Worm (Caenorhabditis elegans): ENCODE data around the gene srh-8.

The srh-8 gene

DNA sequence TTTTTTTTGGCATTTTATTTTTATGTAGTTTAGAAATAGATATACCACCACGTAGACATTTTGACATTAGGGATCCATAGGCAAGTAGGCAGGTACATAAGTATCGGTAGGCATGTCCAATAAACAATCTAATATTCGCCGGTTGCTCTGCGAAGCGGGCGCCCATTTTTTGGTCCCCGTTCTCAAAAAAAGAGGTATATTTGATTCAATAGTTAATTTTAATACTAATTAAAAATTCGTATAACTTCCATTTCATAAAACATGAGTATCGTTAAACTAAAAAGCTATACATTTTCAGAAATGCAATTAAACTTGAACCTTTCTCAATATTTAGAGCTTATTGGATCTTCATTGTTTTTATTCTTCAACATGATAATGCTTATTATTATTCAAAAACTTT, 28.4 kb upstream of the srh-8 start, which contains the start of gene str-83:
str-83 (plus strand) TSS at position 301 of the 400 bp plus-strand sequence.
- no peak for TF ChIP-seq rec-8 (tag; optimal IDR thresholded peaks at IDR 0.05)
- TF ChIP-seq bed-2 (GFP tag; IDR thresholded peaks at IDR 0.05), result no peak
- TF ChIP-seq madf-6 (GFP tag; IDR thresholded peaks at IDR 0.05), result no peak
- TF ChIP-seq lin-26 (GFP tag; IDR thresholded peaks at IDR 0.05), result no peak
- no peak for TF ChIP-seq hlh-26 (GFP tag; conservative IDR thresholded peaks at IDR 0.05)
- no peak for TF ChIP-seq atf-7 (tag; optimal IDR thresholded peaks at IDR 0.05)
- TF ChIP-seq let-607 (tag; optimal IDR thresholded peaks at IDR 0.05), result no peak
- TF ChIP-seq ceh-40 (GFP tag; IDR thresholded peaks at IDR 0.05), result no peak
- no peak for TF ChIP-seq hsf-1 (GFP tag; IDR thresholded peaks at IDR 0.05)
- TF ChIP-seq snpc-1.1 (tag; optimal IDR thresholded peaks at IDR 0.05; ENCODE audit: insufficient read depth), result no peak
- no peak for TF ChIP-seq madf-8 (GFP tag; conservative IDR thresholded peaks at IDR 0.05)
- no peak for TF ChIP-seq ztf-26 (tag; optimal IDR thresholded peaks at IDR 0.05)
- no peak for TF ChIP-seq xnd-1 (tag; optimal IDR thresholded peaks at IDR 0.05)
- TF ChIP-seq ztf-3 (GFP tag; optimal IDR thresholded peaks at IDR 0.05), result no peak
- no peak for TF ChIP-seq K11D2.4 (GFP tag; IDR thresholded peaks at IDR 0.05)
- TF ChIP-seq somi-1 (GFP tag; optimal IDR thresholded peaks at IDR 0.05), result no peak
- no peak for TF ChIP-seq ceh-58 (GFP tag; IDR thresholded peaks at IDR 0.05)
- TF ChIP-seq F33H1.4 (GFP tag; IDR thresholded peaks at IDR 0.05), result no peak
- TF ChIP-seq nhr-179 (tag; optimal IDR thresholded peaks at IDR 0.05), result no peak
- no peak for TF ChIP-seq attf-3 (GFP tag; conservative IDR thresholded peaks at IDR 0.05)

- TF ChIP-seq bed-1 (GFP tag; IDR thresholded peaks at IDR 0.05) (no peak), F49E8.2 (tag; optimal IDR thresholded peaks at IDR 0.05; ENCODE audit: insufficient read depth) (no peak), C06A6.2 (GFP tag; conservative IDR thresholded peaks at IDR 0.05) (no peak), Y53G8AR.9 (GFP tag; conservative IDR thresholded peaks at IDR 0.05) (no peak), hsf-1 (GFP tag; IDR thresholded peaks at IDR 0.05) (no peak), lin-35 (GFP tag; optimal IDR thresholded peaks at IDR 0.05) (no peak), F22D6.2 (tag; optimal IDR thresholded peaks at IDR 0.05) (no peak), madf-6 (GFP tag; IDR thresholded peaks at IDR 0.05) (no peak), egl-44 (GFP tag; IDR thresholded peaks at IDR 0.05) (no peak), atf-7 (tag; optimal IDR thresholded peaks at IDR 0.05) (no peak), ceh-58 (GFP tag; IDR thresholded peaks at IDR 0.05) (no peak), madf-3 (GFP tag; IDR thresholded peaks at IDR 0.05) (no peak)
Observed at ce11 chrV:3979053-3979452, 26.3 kb upstream of the srh-8 start, which contains the start of gene nlp-34. TSS of gene nlp-34 (minus strand) at chrV:3979134.

DNA sequence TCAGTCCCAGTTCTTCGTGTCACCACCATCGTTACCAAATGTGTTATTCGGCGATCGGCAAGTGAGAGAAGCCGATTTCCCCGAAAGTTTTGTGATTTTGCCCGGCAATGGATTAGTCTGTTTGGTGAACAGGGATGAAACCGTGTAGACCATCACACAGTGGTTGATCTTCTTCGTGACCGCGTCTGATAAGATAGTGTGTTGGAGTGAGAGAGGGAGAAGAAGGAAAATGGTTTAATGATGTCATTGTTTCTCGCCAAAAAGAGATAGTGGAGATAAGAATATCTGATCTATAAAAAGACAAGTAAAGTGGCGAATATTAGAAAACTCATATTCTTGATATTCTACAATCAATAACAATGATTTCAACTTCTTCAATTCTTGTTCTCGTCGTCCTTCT, 25.5 kb upstream of the srh-8 start, which contains the start of gene nlp-31:
nlp-31 (plus strand) TSS at position 237 of the 400 bp plus-strand sequence.
- no peak for TF ChIP-seq T26A5.8 (tag; optimal IDR thresholded peaks at IDR 0.05)
- TF ChIP-seq rec-8 (tag; optimal IDR thresholded peaks at IDR 0.05), result no peak
- no peak for TF ChIP-seq ceh-91 (GFP tag; IDR thresholded peaks at IDR 0.05)
- no peak for TF ChIP-seq nfya-1 (tag; optimal IDR thresholded peaks at IDR 0.05; ENCODE audit: borderline replicate concordance, insufficient read depth)
- TF ChIP-seq sea-2 (GFP tag; IDR thresholded peaks at IDR 0.05), result no peak
- TF ChIP-seq nfya-2 (GFP tag; IDR thresholded peaks at IDR 0.05), result no peak
- TF ChIP-seq madf-10 (tag; optimal IDR thresholded peaks at IDR 0.05), result no peak
- TF ChIP-seq dpl-1 (GFP tag; optimal IDR thresholded peaks at IDR 0.05), result no peak
